Worm (Caenorhabditis elegans) whole organism, midembryonic: ENCODE results near the gene col-120.
A peak's percentile ranks its signal among the peaks of the same experiment; 100 is the strongest.

ENCODE experiments used
- T22C8.4 ChIP-seq: fragments of 200-800 bp; sonication (Bioruptor generic); IDR thresholded peaks from 2 replicates; pipeline ENCODE4 v1.3.6; 2022; ENCODE audit warnings: missing genetic modification characterization, missing compliant biosample characterization
- cog-1 ChIP-seq: sonication (generic microtip); optimal IDR thresholded peaks from 2 replicates; lab custom pipeline; 2016; ENCODE audit warnings: missing genetic modification characterization, missing compliant biosample characterization
- flt-1 ChIP-seq: fragments of 200-800 bp; sonication (Bioruptor generic); IDR thresholded peaks from 2 replicates; pipeline ENCODE4 v1.3.6; 2022; ENCODE audit warnings: missing genetic modification characterization, missing compliant biosample characterization
- klf-2 ChIP-seq: fragments of 200-800 bp; sonication (Bioruptor generic); conservative IDR thresholded peaks from 2 replicates; pipeline ENCODE4 v1.3.6; 2022; ENCODE audit warnings: missing genetic modification reagents, missing genetic modification characterization, missing compliant biosample characterization
- med-1 ChIP-seq: sonication (generic microtip); optimal IDR thresholded peaks from 2 replicates; lab custom pipeline; 2017; ENCODE audit warnings: missing genetic modification characterization, mild to moderate bottlenecking, missing compliant biosample characterization, antibody characterized with exemption, missing genetic modification reagents; ENCODE audit not compliant: insufficient read depth
- ref-1 ChIP-seq: fragments of 200-800 bp; sonication (Bioruptor generic); conservative IDR thresholded peaks from 2 replicates; pipeline ENCODE4 v1.3.6; 2022; ENCODE audit warnings: missing genetic modification reagents, missing genetic modification characterization, missing compliant biosample characterization
- tab-1 ChIP-seq: fragments of 200-800 bp; sonication (Bioruptor generic); IDR thresholded peaks from 2 replicates; pipeline ENCODE4 v1.3.6; 2022; ENCODE audit warnings: missing genetic modification characterization, missing compliant biosample characterization
- ztf-23 ChIP-seq: fragments of 200-800 bp; sonication (Bioruptor generic); IDR thresholded peaks from 2 replicates; pipeline ENCODE4 v1.3.6; 2022; ENCODE audit warnings: missing genetic modification reagents, missing genetic modification characterization, missing compliant biosample characterization
- ztf-29 ChIP-seq: fragments of 200-800 bp; sonication (Bioruptor generic); IDR thresholded peaks from 2 replicates; pipeline ENCODE4 v1.3.6; 2022; ENCODE audit warnings: missing genetic modification reagents, missing genetic modification characterization, missing compliant biosample characterization

The col-120 gene

ce11 chrIV:9218415-9218814 is 43.2 kb downstream of the col-120 start:
- TF ChIP-seq cog-1 (tag; lab: Kevin White, UChicago) (no peak), ztf-29 (no peak)

- no peak for TF ChIP-seq T22C8.4 (GFP tag; lab: Robert Waterston, UW)
- TF ChIP-seq ztf-23 (GFP tag; lab: Robert Waterston, UW): no peak
- TF ChIP-seq ref-1: no peak
- no peak for TF ChIP-seq flt-1 (GFP tag; lab: Robert Waterston, UW)
- no peak for TF ChIP-seq ztf-29
- TF ChIP-seq tab-1: no peak
- TF ChIP-seq klf-2 (GFP tag; lab: Robert Waterston, UW): no peak
- TF ChIP-seq med-1: no peak
- no peak for TF ChIP-seq cog-1 (tag; lab: Kevin White, UChicago)
Observed at ce11 chrIV:9217426-9217825, 44.2 kb downstream of the col-120 start, which contains the start of gene C46C2.2. Gene C46C2.2 (plus strand): TSS chrIV:9217726.

ce11 chrIV:9216956-9217355 is 44.6 kb downstream of the col-120 start:
- TF ChIP-seq klf-2 (GFP tag; lab: Robert Waterston, UW) (no peak), cog-1 (tag; lab: Kevin White, UChicago) (no peak), med-1 (no peak), ztf-29 (no peak), T22C8.4 (GFP tag; lab: Robert Waterston, UW) (no peak)

ce11 chrIV:9216437-9216836 is 45.1 kb downstream of the col-120 start:
- TF ChIP-seq T22C8.4 (GFP tag; lab: Robert Waterston, UW) (no peak), flt-1 (GFP tag; lab: Robert Waterston, UW) (0 out of 2 replicates have a peak, but pooled peaks have one; percentile 11)

ce11 chrIV:9215824-9216223 is 45.8 kb downstream of the col-120 start:
- TF ChIP-seq ztf-23 (GFP tag; lab: Robert Waterston, UW): no peak
- TF ChIP-seq med-1: no peak

ce11 chrIV:9214823-9215222 is 46.8 kb downstream of the col-120 start:
- TF ChIP-seq flt-1 (GFP tag; lab: Robert Waterston, UW) (no peak), ref-1 (no peak), ztf-29 (no peak), ztf-23 (GFP tag; lab: Robert Waterston, UW) (no peak), med-1 (no peak)

ce11 chrIV:9212121-9212520 is 49.5 kb downstream of the col-120 start, which contains the start of gene C46C2.6:
Gene C46C2.6 (plus strand): TSS chrIV:9212421.
- TF ChIP-seq klf-2 (GFP tag; lab: Robert Waterston, UW) (no peak), T22C8.4 (GFP tag; lab: Robert Waterston, UW) (no peak), tab-1 (no peak), flt-1 (GFP tag; lab: Robert Waterston, UW) (no peak), med-1 (no peak), ref-1 (no peak), cog-1 (tag; lab: Kevin White, UChicago) (no peak), ztf-29 (no peak), ztf-23 (GFP tag; lab: Robert Waterston, UW) (no peak)

ce11 chrIV:9210841-9211240 is 50.7 kb downstream of the col-120 start:
- TF ChIP-seq med-1: no peak
- no peak for TF ChIP-seq ref-1
- no peak for TF ChIP-seq flt-1 (GFP tag; lab: Robert Waterston, UW)
- no peak for TF ChIP-seq cog-1 (tag; lab: Kevin White, UChicago)
- no peak for TF ChIP-seq T22C8.4 (GFP tag; lab: Robert Waterston, UW)
- TF ChIP-seq klf-2 (GFP tag; lab: Robert Waterston, UW): no peak
- TF ChIP-seq tab-1: no peak
- no peak for TF ChIP-seq ztf-29
- no peak for TF ChIP-seq ztf-23 (GFP tag; lab: Robert Waterston, UW)
